Worm (Caenorhabditis elegans) whole organism, mixed stage, embryonic: ENCODE results near the gene nhr-170.

ENCODE experiments used
- M03D4.4 ChIP-seq: sonication (generic microtip); optimal IDR thresholded peaks from 2 replicates; lab custom pipeline; 2017; ENCODE audit warnings: mild to moderate bottlenecking, missing genetic modification characterization, missing compliant biosample characterization
- blmp-1 ChIP-seq: fragments of 150-350 bp; optimal IDR thresholded peaks from 2 replicates; lab custom pipeline; 2014; ENCODE audit warnings: missing biosample characterization, missing genetic modification characterization
- hlh-1 ChIP-seq: fragments of 150-350 bp; optimal IDR thresholded peaks from 2 replicates; lab custom pipeline; 2014; ENCODE audit warnings: missing biosample characterization, missing genetic modification reagents, missing genetic modification characterization
- lin-13 ChIP-seq: fragments of 150-350 bp; optimal IDR thresholded peaks from 2 replicates; lab custom pipeline; 2014; ENCODE audit warnings: missing biosample characterization, missing genetic modification characterization
- lin-32 ChIP-seq: fragments of 200-800 bp; sonication (Bioruptor generic); optimal IDR thresholded peaks from 2 replicates; lab custom pipeline; 2018; ENCODE audit warnings: mild to moderate bottlenecking, missing genetic modification characterization, missing compliant biosample characterization
- lsy-2 ChIP-seq: fragments of 150-350 bp; optimal IDR thresholded peaks from 2 replicates; lab custom pipeline; 2014; ENCODE audit warnings: missing biosample characterization, missing genetic modification characterization
- nhr-237 ChIP-seq: fragments of 150-350 bp; optimal IDR thresholded peaks from 2 replicates; lab custom pipeline; 2014; ENCODE audit warnings: missing biosample characterization, missing genetic modification characterization
- nhr-28 ChIP-seq: fragments of 150-350 bp; optimal IDR thresholded peaks from 2 replicates; lab custom pipeline; 2014; ENCODE audit warnings: missing biosample characterization, missing genetic modification characterization
- pha-4 ChIP-seq: fragments of 150-350 bp; optimal IDR thresholded peaks from 2 replicates; lab custom pipeline; 2018; ENCODE audit warnings: missing biosample characterization, missing genetic modification reagents, missing genetic modification characterization
- tbx-8 ChIP-seq: fragments of 200-800 bp; sonication (Bioruptor generic); optimal IDR thresholded peaks from 2 replicates; lab custom pipeline; 2018; ENCODE audit warnings: mild to moderate bottlenecking, missing genetic modification characterization, moderate library complexity, missing compliant biosample characterization
- unc-62 ChIP-seq: fragments of 150-350 bp; optimal IDR thresholded peaks from 2 replicates; lab custom pipeline; 2014; ENCODE audit warnings: missing biosample characterization, missing genetic modification reagents, missing genetic modification characterization
- ztf-11 ChIP-seq: fragments of 150-350 bp; optimal IDR thresholded peaks from 2 replicates; lab custom pipeline; 2014; ENCODE audit warnings: missing biosample characterization, missing genetic modification characterization

DNA sequence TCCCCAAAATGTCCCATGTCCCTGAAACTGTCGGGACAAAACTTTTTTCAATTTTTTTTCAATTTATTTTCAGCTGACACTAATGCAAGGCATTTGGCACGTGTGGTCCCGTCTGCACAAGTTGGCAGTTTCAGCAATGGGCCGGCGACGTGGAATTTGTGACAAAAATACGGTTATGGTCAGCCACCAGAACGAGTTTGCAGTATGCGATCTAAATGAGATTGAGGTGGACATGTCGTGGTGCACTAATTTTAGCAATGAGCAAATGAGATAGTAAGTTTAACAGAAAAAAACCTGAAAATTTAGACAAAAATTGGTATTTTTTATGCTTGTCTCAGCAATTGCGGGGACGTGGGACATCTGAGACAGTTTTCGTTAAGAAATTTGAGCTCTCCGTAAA, 41.8 kb upstream of the nhr-170 start:
- TF ChIP-seq tbx-8 (GFP tag; lab: Kevin White, UChicago) (no peak), unc-62 (no peak), hlh-1 (tag; lab: Kevin White, UChicago) (no peak), nhr-237 (tag; lab: Kevin White, UChicago) (no peak), ztf-11 (tag; lab: Kevin White, UChicago) (no peak), nhr-28 (tag; lab: Kevin White, UChicago) (no peak), lsy-2 (tag; lab: Kevin White, UChicago) (no peak), pha-4 (no peak), lin-13 (tag; lab: Kevin White, UChicago) (no peak), blmp-1 (tag; lab: Kevin White, UChicago) (no peak), M03D4.4 (tag; lab: Kevin White, UChicago) (no peak), lin-32 (GFP tag; lab: Kevin White, UChicago) (no peak)
